Worm (Caenorhabditis elegans): ENCODE data around the gene Y61A9LA.10.
A peak's percentile ranks its signal among the peaks of the same experiment; 100 is the strongest.

- TF ChIP-seq ama-1 (optimal IDR thresholded peaks at IDR 0.05) (no peak), blmp-1 (tag; optimal IDR thresholded peaks at IDR 0.05) (peak; percentile 39), mab-9 (GFP tag; IDR thresholded peaks at IDR 0.05) (no peak), elt-2 (tag; optimal IDR thresholded peaks at IDR 0.05) (peak; percentile 28), fos-1 (tag; optimal IDR thresholded peaks at IDR 0.05) (peak; percentile 11), nhr-12 (tag; optimal IDR thresholded peaks at IDR 0.05) (no peak), mep-1 (tag; optimal IDR thresholded peaks at IDR 0.05) (peak; percentile 84), ceh-8 (GFP tag; optimal IDR thresholded peaks at IDR 0.05) (no peak), unc-86 (tag; optimal IDR thresholded peaks at IDR 0.05) (peak; percentile 40), ces-1 (GFP tag; optimal IDR thresholded peaks at IDR 0.05) (no peak), fkh-8 (tag; optimal IDR thresholded peaks at IDR 0.05) (no peak), nhr-11 (tag; optimal IDR thresholded peaks at IDR 0.05) (no peak), nhr-90 (tag; optimal IDR thresholded peaks at IDR 0.05; ENCODE audit: poor library complexity) (peak; percentile 69)
These were observed at the start of gene Y61A9LA.10, which contains the start of gene F54D11.4 for ce11 chrV:4615802-4616201.
